Fruit fly (Drosophila melanogaster) whole organism, embryonic: ENCODE measurements around the gene Lsm12a.

ENCODE experiments used
- Adf1 ChIP-seq: fragments of 200-800 bp; sonication (Bioruptor generic); IDR thresholded peaks from 2 replicates; pipeline ENCODE4 v1.3.6; 2022; ENCODE audit warnings: missing biosample characterization, missing genetic modification characterization
- C15 ChIP-seq: fragments of 200-800 bp; sonication (Bioruptor generic); IDR thresholded peaks from 3 replicates; pipeline ENCODE4 v1.3.6; 2022; ENCODE audit warnings: missing biosample characterization, missing genetic modification characterization
- CG10267 ChIP-seq: fragments of 200-800 bp; sonication (Bioruptor generic); optimal IDR thresholded peaks from 2 replicates; lab custom pipeline; 2018; ENCODE audit warnings: missing biosample characterization, mild to moderate bottlenecking, missing genetic modification characterization, moderate library complexity
- CG11723 ChIP-seq: fragments of 200-800 bp; sonication (Bioruptor generic); optimal IDR thresholded peaks from 2 replicates; lab custom pipeline; 2017; ENCODE audit warnings: missing biosample characterization, mild to moderate bottlenecking, missing genetic modification characterization
- CG12391 ChIP-seq: fragments of 200-800 bp; sonication (Bioruptor generic); optimal IDR thresholded peaks from 3 replicates; lab custom pipeline; 2018; ENCODE audit warnings: missing biosample characterization, mild to moderate bottlenecking, missing genetic modification characterization, moderate library complexity
- CG12942 ChIP-seq: fragments of 200-800 bp; sonication (Bioruptor generic); optimal IDR thresholded peaks from 3 replicates; lab custom pipeline; 2016; ENCODE audit warnings: missing biosample characterization, missing genetic modification characterization
- CG16813 ChIP-seq: fragments of 200-800 bp; sonication (Bioruptor generic); IDR thresholded peaks from 3 replicates; pipeline ENCODE4 v1.3.6; 2022; ENCODE audit warnings: missing biosample characterization, missing genetic modification characterization; ENCODE audit not compliant: partially characterized antibody
- CG17186 ChIP-seq: fragments of 200-800 bp; sonication (Bioruptor generic); optimal IDR thresholded peaks from 3 replicates; lab custom pipeline; 2017; ENCODE audit warnings: missing biosample characterization, missing genetic modification reagents, missing genetic modification characterization
- CG17361 ChIP-seq: fragments of 200-800 bp; sonication (Bioruptor generic); IDR thresholded peaks from 3 replicates; pipeline ENCODE4 v1.3.6; 2022; ENCODE audit warnings: missing biosample characterization, missing genetic modification characterization
- CG18011 ChIP-seq: fragments of 200-800 bp; sonication (Bioruptor generic); optimal IDR thresholded peaks from 2 replicates; lab custom pipeline; 2017; ENCODE audit warnings: missing biosample characterization, missing genetic modification characterization, mild to moderate bottlenecking, moderate library complexity, missing genotype
- CG33213 ChIP-seq: fragments of 200-800 bp; sonication (Bioruptor generic); optimal IDR thresholded peaks from 3 replicates; lab custom pipeline; 2016; ENCODE audit warnings: missing biosample characterization, missing genetic modification characterization
- CG34422 ChIP-seq: fragments of 200-800 bp; sonication (Bioruptor generic); IDR thresholded peaks from 3 replicates; pipeline ENCODE4 v1.3.6; 2022; ENCODE audit warnings: missing biosample characterization, missing genetic modification characterization
- CG4617 ChIP-seq: fragments of 200-800 bp; sonication (Bioruptor generic); optimal IDR thresholded peaks from 3 replicates; lab custom pipeline; 2016; ENCODE audit warnings: missing biosample characterization, missing genetic modification characterization, borderline replicate concordance
- CG6272 ChIP-seq: fragments of 200-800 bp; sonication (Bioruptor generic); IDR thresholded peaks from 2 replicates; pipeline ENCODE4 v1.3.6; 2022; ENCODE audit warnings: missing biosample characterization, missing genetic modification characterization
- CG8290 ChIP-seq, 3 experiments: fragments of 200-800 bp; sonication (Bioruptor generic); optimal IDR thresholded peaks; 2 replicates each; lab custom pipeline; 2016 to 2019; ENCODE audit warnings: missing biosample characterization in 3 of 3, missing genetic modification characterization in 3 of 3, mild to moderate bottlenecking in 2 of 3, moderate library complexity in 1 of 3
- CG9797 ChIP-seq: fragments of 200-800 bp; sonication (Bioruptor generic); optimal IDR thresholded peaks from 3 replicates; lab custom pipeline; 2018; ENCODE audit warnings: missing biosample characterization, mild to moderate bottlenecking, missing genetic modification characterization
- CHES-1-like ChIP-seq: fragments of 200-800 bp; sonication (Bioruptor generic); optimal IDR thresholded peaks from 2 replicates; lab custom pipeline; 2016; ENCODE audit warnings: missing biosample characterization, missing genetic modification characterization
- D19A ChIP-seq: fragments of 200-800 bp; optimal IDR thresholded peaks from 3 replicates; lab custom pipeline; 2019; ENCODE audit warnings: missing biosample characterization, mild to moderate bottlenecking, missing genetic modification characterization, moderate library complexity
- Dp ChIP-seq: fragments of 200-800 bp; sonication (Bioruptor generic); optimal IDR thresholded peaks from 2 replicates; lab custom pipeline; 2018; ENCODE audit warnings: missing biosample characterization, mild to moderate bottlenecking, missing genetic modification characterization, moderate library complexity
- Fer2 ChIP-seq: fragments of 200-800 bp; sonication (Bioruptor generic); optimal IDR thresholded peaks from 2 replicates; lab custom pipeline; 2018; ENCODE audit warnings: missing biosample characterization, mild to moderate bottlenecking, missing genetic modification characterization, moderate library complexity
- Hmx ChIP-seq: fragments of 200-800 bp; sonication (Bioruptor generic); optimal IDR thresholded peaks from 2 replicates; lab custom pipeline; 2016; ENCODE audit warnings: missing biosample characterization, missing genetic modification characterization
- Hsf ChIP-seq: fragments of 200-800 bp; sonication (Bioruptor generic); optimal IDR thresholded peaks from 3 replicates; lab custom pipeline; 2016; ENCODE audit warnings: missing biosample characterization, missing genetic modification characterization
- MBD-R2 ChIP-seq: fragments of 200-800 bp; sonication (Bioruptor generic); IDR thresholded peaks from 2 replicates; pipeline ENCODE4 v1.3.6; 2022; ENCODE audit warnings: missing biosample characterization, missing genetic modification characterization
- NK7.1 ChIP-seq: fragments of 200-800 bp; sonication (Bioruptor generic); optimal IDR thresholded peaks from 3 replicates; lab custom pipeline; 2016; ENCODE audit warnings: missing biosample characterization, missing genetic modification characterization
- Sry-β ChIP-seq: fragments of 200-800 bp; sonication (Bioruptor generic); optimal IDR thresholded peaks from 2 replicates; lab custom pipeline; 2018; ENCODE audit warnings: missing biosample characterization, mild to moderate bottlenecking, missing genetic modification characterization, moderate library complexity
- Ssrp ChIP-seq: fragments of 200-800 bp; sonication (Bioruptor generic); optimal IDR thresholded peaks from 2 replicates; lab custom pipeline; 2018; ENCODE audit warnings: missing biosample characterization, mild to moderate bottlenecking, missing genetic modification characterization, moderate library complexity
- ase ChIP-seq: fragments of 200-800 bp; sonication (Bioruptor generic); IDR thresholded peaks from 3 replicates; pipeline ENCODE4 v1.3.6; 2022; ENCODE audit warnings: missing biosample characterization, missing genetic modification characterization
- bbx ChIP-seq: fragments of 200-800 bp; sonication (Bioruptor generic); IDR thresholded peaks from 2 replicates; pipeline ENCODE4 v1.3.6; 2022; ENCODE audit warnings: missing biosample characterization, missing genetic modification characterization; ENCODE audit not compliant: partially characterized antibody
- cg ChIP-seq: fragments of 200-800 bp; sonication (Bioruptor generic); optimal IDR thresholded peaks from 3 replicates; lab custom pipeline; 2019; ENCODE audit warnings: missing biosample characterization, mild to moderate bottlenecking, missing genetic modification characterization, moderate library complexity
- ci ChIP-seq: fragments of 200-800 bp; sonication (Bioruptor generic); IDR thresholded peaks from 3 replicates; pipeline ENCODE4 v1.3.6; 2022; ENCODE audit warnings: missing biosample characterization, missing genetic modification characterization
- emc ChIP-seq: fragments of 200-800 bp; sonication (Bioruptor generic); optimal IDR thresholded peaks from 2 replicates; lab custom pipeline; 2016; ENCODE audit warnings: missing biosample characterization, missing genetic modification characterization
- eve ChIP-seq, 2 experiments: fragments of >200 bp; optimal IDR thresholded peaks; 2 replicates each; lab custom pipeline; 2017; ENCODE audit warnings: missing biosample characterization in 2 of 2, missing genetic modification characterization in 2 of 2
- exex ChIP-seq: fragments of 200-800 bp; sonication (Bioruptor generic); optimal IDR thresholded peaks from 4 replicates; lab custom pipeline; 2018; ENCODE audit warnings: missing biosample characterization, mild to moderate bottlenecking, missing genetic modification characterization, moderate library complexity
- gce ChIP-seq: fragments of 200-800 bp; sonication (Bioruptor generic); IDR thresholded peaks from 3 replicates; pipeline ENCODE4 v1.3.6; 2022; ENCODE audit warnings: missing biosample characterization, missing genetic modification characterization
- hbn ChIP-seq: fragments of 200-800 bp; sonication (Bioruptor generic); IDR thresholded peaks from 2 replicates; pipeline ENCODE4 v1.3.6; 2022; ENCODE audit warnings: missing biosample characterization, missing genetic modification characterization; ENCODE audit not compliant: partially characterized antibody
- knrl ChIP-seq: fragments of 200-800 bp; sonication (Bioruptor generic); IDR thresholded peaks from 3 replicates; pipeline ENCODE4 v1.3.6; 2022; ENCODE audit warnings: missing biosample characterization, missing genetic modification characterization; ENCODE audit not compliant: partially characterized antibody
- maf-S ChIP-seq: fragments of 200-800 bp; sonication (Bioruptor generic); optimal IDR thresholded peaks from 2 replicates; lab custom pipeline; 2016; ENCODE audit warnings: missing biosample characterization, missing genetic modification characterization
- mam ChIP-seq: fragments of 200-800 bp; sonication (Bioruptor generic); optimal IDR thresholded peaks from 3 replicates; lab custom pipeline; 2016; ENCODE audit warnings: missing biosample characterization, missing genetic modification characterization
- nau ChIP-seq: fragments of 200-800 bp; sonication (Bioruptor generic); optimal IDR thresholded peaks from 3 replicates; lab custom pipeline; 2017; ENCODE audit warnings: missing biosample characterization, mild to moderate bottlenecking, missing genetic modification characterization, missing genetic modification reagents
- nmo ChIP-seq: fragments of 200-800 bp; sonication (Bioruptor generic); optimal IDR thresholded peaks from 2 replicates; lab custom pipeline; 2018; ENCODE audit warnings: missing biosample characterization, mild to moderate bottlenecking, missing genetic modification characterization, moderate library complexity
- peb ChIP-seq: fragments of 200-800 bp; sonication (Bioruptor generic); IDR thresholded peaks from 2 replicates; pipeline ENCODE4 v1.3.6; 2022; ENCODE audit warnings: missing biosample characterization, missing genetic modification characterization
- pho ChIP-seq: fragments of 200-800 bp; sonication (Bioruptor generic); optimal IDR thresholded peaks from 2 replicates; lab custom pipeline; 2016; ENCODE audit warnings: missing biosample characterization, missing genetic modification characterization
- phol ChIP-seq: fragments of 200-800 bp; sonication (Bioruptor generic); optimal IDR thresholded peaks from 3 replicates; lab custom pipeline; 2018; ENCODE audit warnings: missing biosample characterization, mild to moderate bottlenecking, missing genetic modification characterization, moderate library complexity
- pnt ChIP-seq: fragments of 200-800 bp; sonication (Bioruptor generic); optimal IDR thresholded peaks from 3 replicates; lab custom pipeline; 2016; ENCODE audit warnings: missing biosample characterization, missing genetic modification characterization
- pzg ChIP-seq: fragments of 200-800 bp; sonication (Bioruptor generic); optimal IDR thresholded peaks from 3 replicates; lab custom pipeline; 2018; ENCODE audit warnings: missing biosample characterization, mild to moderate bottlenecking, missing genetic modification characterization, moderate library complexity
- sna ChIP-seq: fragments of 200-800 bp; sonication (Bioruptor generic); IDR thresholded peaks from 2 replicates; pipeline ENCODE4 v1.3.6; 2022; ENCODE audit warnings: missing biosample characterization, missing genetic modification characterization; ENCODE audit not compliant: partially characterized antibody
- sob ChIP-seq: fragments of 200-800 bp; sonication (Bioruptor generic); IDR thresholded peaks from 2 replicates; pipeline ENCODE4 v1.3.6; 2022; ENCODE audit warnings: missing biosample characterization, missing genetic modification characterization
- sqz ChIP-seq: fragments of 200-800 bp; sonication (Bioruptor generic); optimal IDR thresholded peaks from 3 replicates; lab custom pipeline; 2018; ENCODE audit warnings: missing biosample characterization, mild to moderate bottlenecking, missing genetic modification characterization
- unc-4 ChIP-seq: fragments of 200-800 bp; sonication (Bioruptor generic); IDR thresholded peaks from 2 replicates; pipeline ENCODE4 v1.3.6; 2022; ENCODE audit warnings: missing biosample characterization, missing genetic modification characterization; ENCODE audit not compliant: partially characterized antibody

Lsm12a gene

dm6 chrX:12028825-12029514, 10.5 kb downstream of the Lsm12a start, which contains the start of gene Usp7 (continued):
- TF ChIP-seq sna (peak; percentile 79), CG4617 (peak; percentile 26), peb (no peak), Ssrp (no peak), sob (GFP tag; lab: Robert Waterston, UW) (peak; percentile 50), CG6272 (GFP tag; lab: Robert Waterston, UW) (peak; percentile 43; the same call in 1 of the 2 replicates), CG12942 (GFP tag; lab: Kevin White, UChicago) (no peak), pho (no peak), Hsf (GFP tag; lab: Kevin White, UChicago) (peak; percentile 1), Adf1 (GFP tag; lab: Robert Waterston, UW) (peak; percentile 78), CG11723 (GFP tag; lab: Kevin White, UChicago) (peak; percentile 15), CG10267 (peak; percentile 50), D19A (tag; lab: Kevin White, UChicago) (peak; percentile 7), pnt (GFP tag; lab: Kevin White, UChicago) (no peak), cg (GFP tag; lab: Kevin White, UChicago) (peak; percentile 89), gce (no peak), ci (GFP tag; lab: Robert Waterston, UW) (peak; percentile 61; the same call in 1 of the 3 replicates), Hmx (GFP tag; lab: Kevin White, UChicago) (no peak), CG12391 (tag; lab: Kevin White, UChicago) (peak; percentile 46), MBD-R2 (GFP tag; lab: Robert Waterston, UW) (peak; percentile 61), CG9797 (GFP tag; lab: Kevin White, UChicago) (peak; percentile 41), hbn (GFP tag; lab: Robert Waterston, UW) (peak; percentile 91), CG33213 (GFP tag; lab: Kevin White, UChicago) (peak; percentile 29), CG34422 (GFP tag; lab: Robert Waterston, UW) (no peak), bbx (GFP tag; lab: Robert Waterston, UW) (peak; percentile 97), eve (GFP tag; optimal IDR thresholded peaks at IDR 0.05; lab: Kevin White, UChicago) (no peak), ase (GFP tag; lab: Robert Waterston, UW) (no peak), emc (no peak), Sry-β (peak; percentile 84), mam (peak; percentile 12), unc-4 (GFP tag; lab: Robert Waterston, UW) (peak; percentile 91), CG17186 (GFP tag; lab: Kevin White, UChicago) (peak; percentile 42), pzg (GFP tag; lab: Kevin White, UChicago) (peak; percentile 82), Dp (GFP tag; lab: Kevin White, UChicago) (peak; percentile 55), CG18011 (no peak), CG8290 (GFP tag; optimal IDR thresholded peaks at IDR 0.05; lab: Kevin White, UChicago) (peak; percentile 83), CG8290 (tag; optimal IDR thresholded peaks at IDR 0.05; lab: Kevin White, UChicago) (no peak), exex (tag; lab: Kevin White, UChicago) (no peak), nmo (peak; percentile 61), sqz (GFP tag; lab: Kevin White, UChicago) (peak; percentile 11), nau (GFP tag; lab: Kevin White, UChicago) (no peak), CG16813 (GFP tag; lab: Robert Waterston, UW) (peak; percentile 97), maf-S (GFP tag; lab: Kevin White, UChicago) (peak; percentile 2), knrl (peak; percentile 96), CG17361 (GFP tag; lab: Robert Waterston, UW) (no peak; the same call in 2 of the 3 replicates), NK7.1 (GFP tag; lab: Kevin White, UChicago) (no peak), Fer2 (tag; lab: Kevin White, UChicago) (no peak), CHES-1-like (GFP tag; lab: Kevin White, UChicago) (no peak), C15 (GFP tag; lab: Robert Waterston, UW) (no peak), phol (tag; lab: Kevin White, UChicago) (peak; percentile 52)
